Worm (Caenorhabditis elegans): ENCODE results near the gene clec-126.
A peak's percentile ranks its signal among the peaks of the same experiment; 100 is the strongest.

clec-126 gene

ce11 chrII:3550352-3550751 lies 31.1 kb downstream of the clec-126 start, which contains the start of gene W10G11.19:
W10G11.19 (plus strand) TSS chrII:3550652.
- TF ChIP-seq snpc-4 (tag; optimal IDR thresholded peaks at IDR 0.05) = no peak

DNA sequence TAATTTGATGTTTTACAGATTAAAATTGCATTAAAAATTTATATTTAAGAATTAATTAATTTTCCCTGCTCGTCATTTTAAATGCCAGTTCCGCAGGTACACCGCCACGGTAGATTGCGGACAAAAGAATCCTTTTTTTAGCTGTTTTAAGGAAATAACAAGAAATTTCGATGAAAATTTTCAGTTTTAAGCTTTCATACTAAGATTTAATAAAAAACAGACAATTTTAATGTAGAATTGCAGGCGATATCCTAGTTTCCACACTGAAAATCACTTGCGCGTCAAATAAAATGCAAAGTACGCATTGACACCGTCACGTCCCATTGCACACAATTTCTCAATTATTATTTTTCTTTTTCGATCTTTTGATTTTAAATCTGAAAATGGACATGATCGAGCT lies 34.2 kb downstream of the clec-126 start, which contains the start of gene dnc-3:
dnc-3 (plus strand) TSS at position 272 of the 400 bp plus-strand sequence.
- no peak for TF ChIP-seq drap-1 (GFP tag; optimal IDR thresholded peaks at IDR 0.05)
- TF ChIP-seq ceh-43 (GFP tag; optimal IDR thresholded peaks at IDR 0.05) = peak; percentile 17
- no peak for TF ChIP-seq mls-2 (tag; optimal IDR thresholded peaks at IDR 0.05)
- TF ChIP-seq M03D4.4 (tag; optimal IDR thresholded peaks at IDR 0.05) = no peak
- TF ChIP-seq nhr-28 (tag; optimal IDR thresholded peaks at IDR 0.05) = no peak
- TF ChIP-seq tbx-8 (GFP tag; optimal IDR thresholded peaks at IDR 0.05) = no peak
- TF ChIP-seq snpc-4 (tag; optimal IDR thresholded peaks at IDR 0.05) = no peak
- no peak for TF ChIP-seq unc-120 (tag; optimal IDR thresholded peaks at IDR 0.05; ENCODE audit: poor library complexity, severe bottlenecking)
- no peak for TF ChIP-seq nhr-2 (tag; optimal IDR thresholded peaks at IDR 0.05)
- no peak for TF ChIP-seq zip-8 (tag; optimal IDR thresholded peaks at IDR 0.05)
- TF ChIP-seq pha-4 (tag; optimal IDR thresholded peaks at IDR 0.05) = no peak
- no peak for TF ChIP-seq hlh-1 (tag; optimal IDR thresholded peaks at IDR 0.05)
- no peak for TF ChIP-seq bed-3 (GFP tag; optimal IDR thresholded peaks at IDR 0.05)
- TF ChIP-seq ztf-11 (tag; optimal IDR thresholded peaks at IDR 0.05) = no peak
- no peak for TF ChIP-seq lin-13 (tag; optimal IDR thresholded peaks at IDR 0.05)
- TF ChIP-seq nhr-12 (tag; optimal IDR thresholded peaks at IDR 0.05) = no peak
- TF ChIP-seq nhr-237 (tag; optimal IDR thresholded peaks at IDR 0.05) = peak; percentile 5
- no peak for TF ChIP-seq mab-5 (tag; optimal IDR thresholded peaks at IDR 0.05)
- no peak for TF ChIP-seq ceh-83 (GFP tag; optimal IDR thresholded peaks at IDR 0.05)
- no peak for TF ChIP-seq flh-1 (GFP tag; optimal IDR thresholded peaks at IDR 0.05)
- no peak for TF ChIP-seq lin-32 (GFP tag; optimal IDR thresholded peaks at IDR 0.05)
- no peak for TF ChIP-seq cnd-1 (tag; optimal IDR thresholded peaks at IDR 0.05)
- TF ChIP-seq unc-39 (tag; optimal IDR thresholded peaks at IDR 0.05) = no peak
- peak; percentile 29 for TF ChIP-seq lsy-2 (tag; optimal IDR thresholded peaks at IDR 0.05)
- no peak for TF ChIP-seq unc-62 (GFP tag; optimal IDR thresholded peaks at IDR 0.05)
- no peak for TF ChIP-seq ceh-39 (tag; optimal IDR thresholded peaks at IDR 0.05)
- TF ChIP-seq nhr-76 (tag; optimal IDR thresholded peaks at IDR 0.05) = no peak
- TF ChIP-seq blmp-1 (tag; optimal IDR thresholded peaks at IDR 0.05) = no peak
- TF ChIP-seq ces-1 (GFP tag; optimal IDR thresholded peaks at IDR 0.05) = peak; percentile 75
- TF ChIP-seq elt-3 (tag; optimal IDR thresholded peaks at IDR 0.05) = no peak
- TF ChIP-seq mep-1 (tag; optimal IDR thresholded peaks at IDR 0.05) = peak; percentile 14
- TF ChIP-seq elt-1 (tag; optimal IDR thresholded peaks at IDR 0.05; ENCODE audit: borderline replicate concordance, insufficient read depth) = no peak
- no peak for TF ChIP-seq sptf-1 (tag; optimal IDR thresholded peaks at IDR 0.05)
- no peak for TF ChIP-seq ham-2 (GFP tag; optimal IDR thresholded peaks at IDR 0.05)
- TF ChIP-seq sem-2 (GFP tag; optimal IDR thresholded peaks at IDR 0.05) = no peak

DNA sequence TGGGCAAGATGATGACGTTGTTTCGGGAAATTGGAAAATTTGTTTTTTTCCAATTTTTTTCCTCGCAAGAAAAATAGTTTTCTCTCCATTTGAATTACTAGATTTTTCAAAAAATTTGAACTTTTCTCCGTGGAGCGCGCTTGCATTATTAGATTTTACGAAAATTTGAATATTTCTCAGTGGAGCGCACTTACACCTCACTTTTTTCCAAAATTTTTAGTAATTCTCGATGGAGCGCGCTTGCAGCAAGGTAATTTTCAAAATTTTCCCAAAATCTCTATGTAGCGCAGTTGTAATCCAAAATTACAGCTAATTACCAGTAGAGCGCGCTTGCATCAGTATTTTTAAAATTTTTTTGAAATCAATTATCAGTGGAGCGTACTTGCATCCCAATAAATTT lies 35.4 kb downstream of the clec-126 start:
- TF ChIP-seq sptf-1 (tag; optimal IDR thresholded peaks at IDR 0.05) (no peak), tbx-8 (GFP tag; optimal IDR thresholded peaks at IDR 0.05) (no peak), unc-62 (GFP tag; optimal IDR thresholded peaks at IDR 0.05) (no peak), mep-1 (tag; optimal IDR thresholded peaks at IDR 0.05) (no peak), ces-1 (GFP tag; optimal IDR thresholded peaks at IDR 0.05) (no peak)

DNA sequence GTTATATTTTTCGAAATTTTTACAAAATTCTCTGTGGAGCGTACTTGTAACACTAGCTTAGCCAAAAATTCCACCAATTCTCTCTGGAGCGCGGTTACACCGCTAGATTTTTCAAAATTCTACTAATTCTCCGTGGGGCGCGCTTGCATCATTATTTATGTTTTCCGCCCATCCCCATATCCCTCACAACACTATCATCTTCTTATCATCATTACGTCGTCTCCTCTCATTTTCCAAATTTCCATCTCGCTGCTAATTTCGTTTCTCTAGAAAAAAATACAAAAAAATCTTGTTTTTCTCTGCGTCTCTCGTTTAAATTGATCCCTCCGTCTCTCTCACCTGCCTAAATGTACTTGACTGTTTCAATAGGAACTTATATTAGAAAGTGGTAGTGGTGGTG lies 36.0 kb downstream of the clec-126 start:
- TF ChIP-seq ham-2 (GFP tag; optimal IDR thresholded peaks at IDR 0.05) (no peak), lin-32 (GFP tag; optimal IDR thresholded peaks at IDR 0.05) (no peak), lsy-2 (tag; optimal IDR thresholded peaks at IDR 0.05) (no peak), bed-3 (GFP tag; optimal IDR thresholded peaks at IDR 0.05) (no peak), elt-3 (tag; optimal IDR thresholded peaks at IDR 0.05) (no peak), unc-120 (tag; optimal IDR thresholded peaks at IDR 0.05; ENCODE audit: poor library complexity, severe bottlenecking) (no peak), flh-1 (GFP tag; optimal IDR thresholded peaks at IDR 0.05) (no peak), drap-1 (GFP tag; optimal IDR thresholded peaks at IDR 0.05) (no peak), tbx-8 (GFP tag; optimal IDR thresholded peaks at IDR 0.05) (no peak)

Measured in whole organism, mixed stage, embryonic.